Worm (Caenorhabditis elegans) whole organism, L1 larva: ENCODE results near the gene col-3.

Source experiments
- C04F5.9 ChIP-seq: sonication (generic microtip); optimal IDR thresholded peaks from 2 replicates; lab custom pipeline; 2016; ENCODE audit warnings: missing genetic modification characterization, missing compliant biosample characterization
- C34B4.2 ChIP-seq: sonication (generic microtip); optimal IDR thresholded peaks from 2 replicates; lab custom pipeline; 2017; ENCODE audit warnings: mild to moderate bottlenecking, missing genetic modification characterization, missing compliant biosample characterization
- blmp-1 ChIP-seq: fragments of 150-350 bp; optimal IDR thresholded peaks from 2 replicates; lab custom pipeline; 2014; ENCODE audit warnings: missing biosample characterization, missing genetic modification characterization
- dsc-1 ChIP-seq: sonication (generic microtip); optimal IDR thresholded peaks from 2 replicates; lab custom pipeline; 2016; ENCODE audit warnings: mild to moderate bottlenecking, missing genetic modification characterization, missing compliant biosample characterization
- efl-1 ChIP-seq, 4 experiments: fragments of 150-350 bp; optimal IDR thresholded peaks in 3 of 4; peaks in 1 of 4; 1 replicate in 1 of 4; 2 replicates in 3 of 4; lab custom pipeline; 2014; ENCODE audit warnings: missing biosample characterization in 2 of 4, missing genetic modification characterization in 2 of 4, missing genetic modification reagents in 2 of 4
- egl-13 ChIP-seq: sonication (generic microtip); optimal IDR thresholded peaks from 2 replicates; lab custom pipeline; 2016; ENCODE audit warnings: missing genotype, missing genetic modification reagents, missing genetic modification characterization, missing compliant biosample characterization
- egl-27 ChIP-seq, 2 experiments: fragments of 150-350 bp in 1 of 2; sonication (generic microtip); optimal IDR thresholded peaks; 3 replicates each; lab custom pipeline; 2017 to 2018; ENCODE audit warnings: missing biosample characterization in 2 of 2, missing genetic modification characterization in 2 of 2, missing genetic modification reagents in 2 of 2
- elt-3 ChIP-seq, 6 experiments: fragments of 150-350 bp in 1 of 6; sonication (generic microtip); optimal IDR thresholded peaks; 2 replicates each; lab custom pipeline; 2017 to 2018; ENCODE audit warnings: missing biosample characterization in 6 of 6, missing genetic modification characterization in 6 of 6, inconsistent platforms in 1 of 6
- fkh-4 ChIP-seq: sonication (generic microtip); optimal IDR thresholded peaks from 2 replicates; lab custom pipeline; 2016; ENCODE audit warnings: missing compliant biosample characterization, missing genetic modification characterization, borderline replicate concordance
- hlh-17 ChIP-seq: fragments of 200-800 bp; sonication (Bioruptor generic); optimal IDR thresholded peaks from 2 replicates; lab custom pipeline; 2018; ENCODE audit warnings: missing genetic modification characterization, mild to moderate bottlenecking, missing compliant biosample characterization, moderate library complexity, borderline replicate concordance
- hpl-2 ChIP-seq: fragments of 150-350 bp; optimal IDR thresholded peaks from 2 replicates; lab custom pipeline; 2014; ENCODE audit warnings: missing biosample characterization, missing genetic modification reagents, missing genetic modification characterization
- lin-14 ChIP-seq: fragments of 200-800 bp; sonication (Bioruptor generic); optimal IDR thresholded peaks from 2 replicates; lab custom pipeline; 2018; ENCODE audit warnings: mild to moderate bottlenecking, missing genetic modification characterization, moderate library complexity, missing compliant biosample characterization
- lin-35 ChIP-seq, 2 experiments: fragments of 150-350 bp; optimal IDR thresholded peaks; 2 replicates each; lab custom pipeline; 2014; ENCODE audit warnings: missing biosample characterization in 2 of 2, missing genetic modification characterization in 2 of 2, missing genetic modification reagents in 2 of 2
- lin-39 ChIP-seq: fragments of 150-350 bp; optimal IDR thresholded peaks from 2 replicates; lab custom pipeline; 2014; ENCODE audit warnings: missing biosample characterization, missing genetic modification reagents, missing genetic modification characterization
- lir-3 ChIP-seq: sonication (generic microtip); optimal IDR thresholded peaks from 2 replicates; lab custom pipeline; 2016; ENCODE audit warnings: mild to moderate bottlenecking, missing genetic modification characterization, moderate library complexity, missing compliant biosample characterization; ENCODE audit not compliant: poor library complexity
- lsy-2 ChIP-seq, 2 experiments: fragments of 150-350 bp; optimal IDR thresholded peaks; 2 replicates each; lab custom pipeline; 2014; ENCODE audit warnings: missing biosample characterization in 2 of 2, missing genetic modification characterization in 2 of 2
- nhr-11 ChIP-seq: fragments of 150-350 bp; optimal IDR thresholded peaks from 2 replicates; lab custom pipeline; 2014; ENCODE audit warnings: missing biosample characterization, missing genetic modification characterization
- nhr-12 ChIP-seq: sonication (generic microtip); optimal IDR thresholded peaks from 2 replicates; lab custom pipeline; 2017; ENCODE audit warnings: missing biosample characterization, missing genetic modification characterization
- nhr-19 ChIP-seq: fragments of 200-800 bp; sonication (Bioruptor generic); conservative IDR thresholded peaks from 2 replicates; pipeline ENCODE4 v1.3.6; 2022; ENCODE audit warnings: missing genetic modification characterization, missing compliant biosample characterization
- nhr-20 ChIP-seq: sonication (generic microtip); optimal IDR thresholded peaks from 2 replicates; lab custom pipeline; 2016; ENCODE audit warnings: mild to moderate bottlenecking, missing genetic modification characterization, missing compliant biosample characterization
- nhr-237 ChIP-seq: fragments of 150-350 bp; optimal IDR thresholded peaks from 2 replicates; lab custom pipeline; 2014; ENCODE audit warnings: missing biosample characterization, missing genetic modification characterization
- nhr-71 ChIP-seq: sonication (generic microtip); optimal IDR thresholded peaks from 2 replicates; lab custom pipeline; 2016; ENCODE audit warnings: mild to moderate bottlenecking, missing genetic modification characterization, moderate library complexity, missing compliant biosample characterization
- nhr-76 ChIP-seq: sonication (generic microtip); optimal IDR thresholded peaks from 2 replicates; lab custom pipeline; 2017; ENCODE audit warnings: missing biosample characterization, missing genetic modification characterization
- nhr-77 ChIP-seq: fragments of 150-350 bp; optimal IDR thresholded peaks from 2 replicates; lab custom pipeline; 2014; ENCODE audit warnings: missing biosample characterization, missing genetic modification characterization
- nhr-85 ChIP-seq: sonication (generic microtip); peaks from one replicate; lab custom pipeline; 2016; ENCODE audit warnings: missing genetic modification characterization, inconsistent platforms, missing compliant biosample characterization
- nhr-90 ChIP-seq: sonication (generic microtip); optimal IDR thresholded peaks from 2 replicates; lab custom pipeline; 2016; ENCODE audit warnings: mild to moderate bottlenecking, missing genetic modification characterization, missing compliant biosample characterization; ENCODE audit not compliant: poor library complexity
- pqm-1 ChIP-seq: sonication (generic microtip); optimal IDR thresholded peaks from 3 replicates; lab custom pipeline; 2017; ENCODE audit warnings: missing biosample characterization, missing genetic modification characterization
- rnt-1 ChIP-seq: sonication (generic microtip); optimal IDR thresholded peaks from 2 replicates; lab custom pipeline; 2016; ENCODE audit warnings: mild to moderate bottlenecking, missing genetic modification characterization, moderate library complexity, missing compliant biosample characterization
- snu-23 ChIP-seq: sonication (generic microtip); optimal IDR thresholded peaks from 2 replicates; lab custom pipeline; 2016; ENCODE audit warnings: missing genetic modification characterization, missing compliant biosample characterization
- sox-4 ChIP-seq: sonication (generic microtip); optimal IDR thresholded peaks from 2 replicates; lab custom pipeline; 2016; ENCODE audit warnings: missing genetic modification characterization, missing compliant biosample characterization
- sptf-1 ChIP-seq: fragments of 150-350 bp; optimal IDR thresholded peaks from 2 replicates; lab custom pipeline; 2014; ENCODE audit warnings: missing biosample characterization, missing genetic modification characterization
- swsn-7 ChIP-seq: sonication (generic microtip); optimal IDR thresholded peaks from 2 replicates; lab custom pipeline; 2016; ENCODE audit warnings: missing genetic modification characterization, missing compliant biosample characterization
- unc-86 ChIP-seq: sonication (generic microtip); optimal IDR thresholded peaks from 2 replicates; lab custom pipeline; 2016; ENCODE audit warnings: missing genetic modification characterization, missing compliant biosample characterization
- vab-15 ChIP-seq: sonication (generic microtip); optimal IDR thresholded peaks from 2 replicates; lab custom pipeline; 2017; ENCODE audit warnings: missing genotype, mild to moderate bottlenecking, missing genetic modification characterization, missing compliant biosample characterization
- xbp-1 ChIP-seq: sonication (generic microtip); optimal IDR thresholded peaks from 2 replicates; lab custom pipeline; 2016; ENCODE audit warnings: missing genetic modification characterization, missing compliant biosample characterization
- ztf-11 ChIP-seq, 2 experiments: sonication (generic microtip); optimal IDR thresholded peaks; 2 replicates each; lab custom pipeline; 2016 to 2017; ENCODE audit warnings: missing genetic modification characterization in 2 of 2, missing biosample characterization in 1 of 2, missing compliant biosample characterization in 1 of 2
- ztf-4 ChIP-seq: fragments of 150-350 bp; optimal IDR thresholded peaks from 2 replicates; lab custom pipeline; 2014; ENCODE audit warnings: missing biosample characterization, missing genetic modification characterization

col-3 gene

ce11 chrIV:8807327-8807726, 17.3 kb upstream of the col-3 start:
- TF ChIP-seq nhr-77 (tag; lab: Kevin White, UChicago) = peak; percentile 4
- TF ChIP-seq swsn-7 (tag; lab: Kevin White, UChicago) = no peak

ce11 chrIV:8813614-8814013, 11.0 kb upstream of the col-3 start, which contains the start of gene exc-5:
Gene exc-5, minus strand, starts transcription at chrIV:8813670.
- TF ChIP-seq dsc-1 (tag; lab: Kevin White, UChicago) = no peak
- TF ChIP-seq lsy-2 (tag; optimal IDR thresholded peaks at IDR 0.05; lab: Kevin White, UChicago) = peak; percentile 0 to 57
- no peak for TF ChIP-seq egl-27 (tag; optimal IDR thresholded peaks at IDR 0.05; lab: Kevin White, UChicago)
- no peak for TF ChIP-seq sox-4 (tag; lab: Kevin White, UChicago)
- peak; percentile 60 for TF ChIP-seq lin-14 (GFP tag; lab: Kevin White, UChicago)
- no peak for TF ChIP-seq nhr-12 (tag; lab: Kevin White, UChicago)
- no peak for TF ChIP-seq hpl-2
- TF ChIP-seq nhr-76 (tag; lab: Kevin White, UChicago) = no peak
- TF ChIP-seq nhr-77 (tag; lab: Kevin White, UChicago) = no peak
- no peak for TF ChIP-seq pqm-1 (tag; lab: Kevin White, UChicago)
- no peak for TF ChIP-seq vab-15 (tag; lab: Kevin White, UChicago)
- peak; percentile 42 for TF ChIP-seq nhr-19 (GFP tag; lab: Robert Waterston, UW)
- no peak for TF ChIP-seq C04F5.9 (tag; lab: Kevin White, UChicago)
- no peak for TF ChIP-seq fkh-4 (tag; lab: Kevin White, UChicago)
- TF ChIP-seq rnt-1 (tag; lab: Kevin White, UChicago) = peak; percentile 56
- peak; percentile 66 for TF ChIP-seq nhr-71 (tag; lab: Kevin White, UChicago)
- no peak for TF ChIP-seq nhr-11 (tag; lab: Kevin White, UChicago)
- TF ChIP-seq lin-39 (tag; lab: Kevin White, UChicago) = peak; percentile 16
- TF ChIP-seq nhr-237 (tag; lab: Kevin White, UChicago) = no peak
- TF ChIP-seq efl-1 (optimal IDR thresholded peaks at IDR 0.05; lab: Kevin White, UChicago) = peak; percentile 15 to 18
- peak in 1 of 2 experiments; percentile 52 for TF ChIP-seq efl-1 (GFP tag; optimal IDR thresholded peaks at IDR 0.05 in 1 of 2; lab: Kevin White, UChicago)
- TF ChIP-seq C34B4.2 (tag; lab: Kevin White, UChicago) = no peak
- TF ChIP-seq snu-23 (GFP tag; lab: Kevin White, UChicago) = peak; percentile 12
- TF ChIP-seq nhr-20 (tag; lab: Kevin White, UChicago) = no peak
- no peak for TF ChIP-seq ztf-11 (tag; optimal IDR thresholded peaks at IDR 0.05; lab: Kevin White, UChicago)
- no peak for TF ChIP-seq egl-13 (tag; lab: Kevin White, UChicago)
- TF ChIP-seq lir-3 (tag; lab: Kevin White, UChicago) = peak; percentile 27
- TF ChIP-seq xbp-1 (tag; lab: Kevin White, UChicago) = no peak
- TF ChIP-seq ztf-4 (tag; lab: Kevin White, UChicago) = no peak

ce11 chrIV:8815162-8815561, 9.4 kb upstream of the col-3 start:
- peak; percentile 59 for TF ChIP-seq nhr-20 (tag; lab: Kevin White, UChicago)
- TF ChIP-seq pqm-1 (tag; lab: Kevin White, UChicago) = no peak
- no peak for TF ChIP-seq sptf-1 (tag; lab: Kevin White, UChicago)
- peak in 1 of 2 experiments; percentile 18 for TF ChIP-seq lin-35 (GFP tag; optimal IDR thresholded peaks at IDR 0.05; lab: Kevin White, UChicago)
- TF ChIP-seq hlh-17 (GFP tag; lab: Kevin White, UChicago) = no peak
- TF ChIP-seq unc-86 (tag; lab: Kevin White, UChicago) = no peak
- peak; percentile 13 for TF ChIP-seq nhr-90 (tag; lab: Kevin White, UChicago)
- TF ChIP-seq C04F5.9 (tag; lab: Kevin White, UChicago) = no peak
- peak; percentile 51 for TF ChIP-seq snu-23 (GFP tag; lab: Kevin White, UChicago)
- no peak for TF ChIP-seq egl-13 (tag; lab: Kevin White, UChicago)
- TF ChIP-seq lin-14 (GFP tag; lab: Kevin White, UChicago) = peak; percentile 64
- TF ChIP-seq nhr-71 (tag; lab: Kevin White, UChicago) = peak; percentile 41
- TF ChIP-seq nhr-85 (tag; lab: Kevin White, UChicago) = peak; percentile 84
- TF ChIP-seq nhr-12 (tag; lab: Kevin White, UChicago) = no peak
- peak; percentile 63 for TF ChIP-seq blmp-1 (tag; lab: Kevin White, UChicago)
- TF ChIP-seq elt-3 (tag; optimal IDR thresholded peaks at IDR 0.05; lab: Kevin White, UChicago) = peak in 4 of 6 experiments; percentile 17 to 84 (median 32)
- TF ChIP-seq lsy-2 (tag; optimal IDR thresholded peaks at IDR 0.05; lab: Kevin White, UChicago) = peak in 1 of 2 experiments; percentile 31
